Fruit fly (Drosophila melanogaster): ENCODE measurements around the gene Akr1B.
"Not testable (repeated sequence)": the region's sequence is repeated elsewhere in the genome, so short reads cannot be mapped to it uniquely, and the experiment has no call there.

The Akr1B gene

dm6 chr3L:11576944-11577343, 47.2 kb downstream of the Akr1B start, which contains the start of gene CG33489:
Gene CG33489, minus strand, starts transcription at chr3L:11577044.
- not testable (repeated sequence) for TF ChIP-seq dsf (GFP tag; optimal IDR thresholded peaks at IDR 0.05; ENCODE audit: borderline replicate concordance); Rel (GFP tag; optimal IDR thresholded peaks at IDR 0.05); Rel (tag; optimal IDR thresholded peaks at IDR 0.05); Dfd (GFP tag; optimal IDR thresholded peaks at IDR 0.05)

DNA sequence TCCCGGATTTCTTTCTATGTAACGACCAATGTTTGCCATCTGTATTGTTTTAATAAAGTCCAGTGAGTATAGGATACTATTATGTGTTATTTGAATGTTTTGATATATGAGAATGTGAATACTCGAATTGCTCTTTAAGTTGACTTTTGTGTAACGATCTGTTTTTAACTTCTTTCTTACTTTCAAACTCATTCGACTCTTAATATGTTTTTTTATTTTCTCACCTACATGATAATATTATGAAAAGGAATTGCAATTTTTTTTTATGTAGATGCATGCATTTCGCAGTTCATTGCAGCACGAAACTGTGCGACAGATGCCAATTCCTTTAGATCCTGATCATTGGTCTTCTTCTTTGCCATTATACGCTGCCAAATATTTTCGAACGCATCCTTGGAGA, 49.6 kb downstream of the Akr1B start, which contains the start of gene CG33490:
Gene CG33490, minus strand, starts transcription at position 101 of the 400 bp plus-strand sequence.
- TF ChIP-seq h (GFP tag; optimal IDR thresholded peaks at IDR 0.05) (no peak), CrebA (GFP tag; optimal IDR thresholded peaks at IDR 0.05; ENCODE audit: borderline replicate concordance) (no peak), N (GFP tag; optimal IDR thresholded peaks at IDR 0.05) (no peak), ey (GFP tag; optimal IDR thresholded peaks at IDR 0.05) (no peak), fru (GFP tag; optimal IDR thresholded peaks at IDR 0.05) (no peak), HLH106 (tag; optimal IDR thresholded peaks at IDR 0.05) (no peak), Hr78 (GFP tag; optimal IDR thresholded peaks at IDR 0.05) (no peak), Rel (GFP tag; optimal IDR thresholded peaks at IDR 0.05) (no peak), Rel (tag; optimal IDR thresholded peaks at IDR 0.05) (no peak), Mio (GFP tag; optimal IDR thresholded peaks at IDR 0.05) (no peak)

Data from whole organism, wandering third instar larva.